Worm (Caenorhabditis elegans): ENCODE measurements around the gene cnx-1.

DNA sequence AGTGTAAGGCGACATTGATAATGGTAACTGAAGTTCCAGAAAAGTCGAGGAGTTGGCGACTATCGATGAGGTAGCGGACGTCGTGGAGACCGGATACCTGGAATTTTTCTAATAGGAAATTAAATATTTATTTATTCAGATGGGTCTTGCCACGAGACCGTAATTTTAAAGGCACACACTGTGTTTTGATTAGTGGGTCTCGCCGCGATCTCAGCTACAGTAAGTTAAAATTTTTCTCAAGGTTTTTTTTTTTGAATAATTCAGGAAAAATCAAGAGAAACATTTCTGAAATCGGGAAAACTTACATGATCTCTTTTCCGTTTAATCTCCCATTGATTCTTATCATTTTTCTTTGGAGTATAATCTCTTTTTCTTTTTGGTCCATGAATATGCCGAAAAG lies 37.9 kb downstream of the cnx-1 start:
- TF ChIP-seq sem-2 (GFP tag; optimal IDR thresholded peaks at IDR 0.05) (no peak), elt-3 (tag; optimal IDR thresholded peaks at IDR 0.05) (no peak), blmp-1 (tag; optimal IDR thresholded peaks at IDR 0.05) (no peak), elt-1 (tag; optimal IDR thresholded peaks at IDR 0.05; ENCODE audit: borderline replicate concordance, insufficient read depth) (no peak), pha-4 (tag; optimal IDR thresholded peaks at IDR 0.05) (no peak), ceh-43 (GFP tag; optimal IDR thresholded peaks at IDR 0.05) (no peak)
